Fruit fly (Drosophila melanogaster) whole organism, embryonic: ENCODE measurements around the gene CG14657.

ENCODE experiments used
- CG10267 ChIP-seq: fragments of 200-800 bp; sonication (Bioruptor generic); optimal IDR thresholded peaks from 2 replicates; lab custom pipeline; 2018; ENCODE audit warnings: missing biosample characterization, mild to moderate bottlenecking, missing genetic modification characterization, moderate library complexity
- CG12155 ChIP-seq: fragments of 200-800 bp; sonication (Bioruptor generic); optimal IDR thresholded peaks from 3 replicates; lab custom pipeline; 2016; ENCODE audit warnings: missing biosample characterization, missing genetic modification characterization
- CG13123 ChIP-seq: fragments of 200-800 bp; sonication (Bioruptor generic); optimal IDR thresholded peaks from 2 replicates; lab custom pipeline; 2016; ENCODE audit warnings: missing biosample characterization, missing genetic modification characterization
- CG14965 ChIP-seq: fragments of 200-800 bp; sonication (Bioruptor generic); optimal IDR thresholded peaks from 2 replicates; lab custom pipeline; 2016; ENCODE audit warnings: missing biosample characterization, missing genetic modification characterization, borderline replicate concordance
- CG17359 ChIP-seq: fragments of 200-800 bp; sonication (Bioruptor generic); optimal IDR thresholded peaks from 3 replicates; lab custom pipeline; 2018; ENCODE audit warnings: missing biosample characterization, mild to moderate bottlenecking, missing genetic modification characterization, moderate library complexity
- CG2678 ChIP-seq: fragments of 200-800 bp; sonication (Bioruptor generic); optimal IDR thresholded peaks from 3 replicates; lab custom pipeline; 2019; ENCODE audit warnings: missing biosample characterization, mild to moderate bottlenecking, missing genetic modification characterization, moderate library complexity
- CG2712 ChIP-seq: fragments of 200-800 bp; optimal IDR thresholded peaks from 3 replicates; lab custom pipeline; 2019; ENCODE audit warnings: missing biosample characterization, mild to moderate bottlenecking, missing genetic modification characterization, moderate library complexity
- CG3995 ChIP-seq: fragments of 200-800 bp; sonication (Bioruptor generic); optimal IDR thresholded peaks from 3 replicates; lab custom pipeline; 2016; ENCODE audit warnings: missing biosample characterization, missing genetic modification characterization
- CG4617 ChIP-seq: fragments of 200-800 bp; sonication (Bioruptor generic); optimal IDR thresholded peaks from 3 replicates; lab custom pipeline; 2016; ENCODE audit warnings: missing biosample characterization, missing genetic modification characterization, borderline replicate concordance
- CG5245 ChIP-seq: fragments of 200-800 bp; sonication (Bioruptor generic); optimal IDR thresholded peaks from 3 replicates; lab custom pipeline; 2016; ENCODE audit warnings: missing biosample characterization, missing genetic modification characterization
- CG7963 ChIP-seq: fragments of 200-800 bp; sonication (Bioruptor generic); IDR thresholded peaks from 3 replicates; pipeline ENCODE4 v1.3.6; 2022; ENCODE audit warnings: missing biosample characterization, missing genetic modification characterization; ENCODE audit not compliant: partially characterized antibody
- CG8478 ChIP-seq: fragments of >200 bp; optimal IDR thresholded peaks from 2 replicates; lab custom pipeline; 2018
- CHES-1-like ChIP-seq: fragments of 200-800 bp; sonication (Bioruptor generic); optimal IDR thresholded peaks from 2 replicates; lab custom pipeline; 2016; ENCODE audit warnings: missing biosample characterization, missing genetic modification characterization
- CkIIα-i1 ChIP-seq: fragments of 200-800 bp; sonication (Bioruptor generic); IDR thresholded peaks from 2 replicates; pipeline ENCODE4 v1.3.6; 2022; ENCODE audit warnings: missing biosample characterization, missing genetic modification characterization
- Dbx ChIP-seq: fragments of 200-800 bp; sonication (Bioruptor generic); IDR thresholded peaks from 3 replicates; pipeline ENCODE4 v1.3.6; 2022; ENCODE audit warnings: missing biosample characterization, missing genetic modification characterization
- Doc3 ChIP-seq: fragments of 200-800 bp; sonication (Bioruptor generic); IDR thresholded peaks from 3 replicates; pipeline ENCODE4 v1.3.6; 2022; ENCODE audit warnings: missing biosample characterization, missing genetic modification characterization; ENCODE audit not compliant: partially characterized antibody
- Fer3 ChIP-seq: fragments of 200-800 bp; sonication (Bioruptor generic); optimal IDR thresholded peaks from 2 replicates; lab custom pipeline; 2018; ENCODE audit warnings: missing biosample characterization, mild to moderate bottlenecking, missing genetic modification characterization, moderate library complexity
- Gsc ChIP-seq: fragments of 200-800 bp; sonication (Bioruptor generic); IDR thresholded peaks from 2 replicates; pipeline ENCODE4 v1.3.6; 2022; ENCODE audit warnings: missing biosample characterization, missing genetic modification characterization
- Hr3 ChIP-seq: fragments of 200-800 bp; sonication (Bioruptor generic); optimal IDR thresholded peaks from 3 replicates; lab custom pipeline; 2016; ENCODE audit warnings: missing biosample characterization, missing genetic modification characterization
- Max ChIP-seq: fragments of 200-800 bp; sonication (Bioruptor generic); optimal IDR thresholded peaks from 2 replicates; lab custom pipeline; 2016; ENCODE audit warnings: missing biosample characterization, mild to moderate bottlenecking, missing genetic modification characterization
- NfI ChIP-seq: fragments of 200-800 bp; sonication (Bioruptor generic); optimal IDR thresholded peaks from 3 replicates; lab custom pipeline; 2018; ENCODE audit warnings: missing biosample characterization, mild to moderate bottlenecking, missing genetic modification characterization, moderate library complexity
- Sin3A ChIP-seq: fragments of >200 bp; optimal IDR thresholded peaks from 2 replicates; lab custom pipeline; 2018
- Spps ChIP-seq: fragments of 200-800 bp; sonication (Bioruptor generic); optimal IDR thresholded peaks from 2 replicates; lab custom pipeline; 2018; ENCODE audit warnings: missing biosample characterization, mild to moderate bottlenecking, missing genetic modification characterization
- al ChIP-seq: fragments of 200-800 bp; sonication (Bioruptor generic); IDR thresholded peaks from 2 replicates; pipeline ENCODE4 v1.3.6; 2022; ENCODE audit warnings: missing biosample characterization, missing genetic modification characterization
- bbx ChIP-seq: fragments of 200-800 bp; sonication (Bioruptor generic); IDR thresholded peaks from 2 replicates; pipeline ENCODE4 v1.3.6; 2022; ENCODE audit warnings: missing biosample characterization, missing genetic modification characterization; ENCODE audit not compliant: partially characterized antibody
- cas ChIP-seq: fragments of 200-800 bp; sonication (Bioruptor generic); IDR thresholded peaks from 2 replicates; pipeline ENCODE4 v1.3.6; 2022; ENCODE audit warnings: missing biosample characterization, missing genetic modification characterization
- cato ChIP-seq: fragments of 200-800 bp; sonication (Bioruptor generic); optimal IDR thresholded peaks from 2 replicates; lab custom pipeline; 2016; ENCODE audit warnings: missing biosample characterization, missing genetic modification characterization, borderline replicate concordance
- chinmo ChIP-seq: fragments of 200-800 bp; sonication (Bioruptor generic); IDR thresholded peaks from 4 replicates; pipeline ENCODE4 v1.3.6; 2022; ENCODE audit warnings: missing biosample characterization, missing genetic modification characterization; ENCODE audit not compliant: partially characterized antibody
- chm ChIP-seq: fragments of 200-800 bp; sonication (Bioruptor generic); IDR thresholded peaks from 2 replicates; pipeline ENCODE4 v1.3.6; 2022; ENCODE audit warnings: missing biosample characterization, missing genetic modification characterization
- croc ChIP-seq: fragments of 200-800 bp; sonication (Bioruptor generic); conservative IDR thresholded peaks from 3 replicates; pipeline ENCODE4 v1.3.6; 2022; ENCODE audit warnings: missing biosample characterization, missing genetic modification characterization
- da ChIP-seq: fragments of 200-800 bp; sonication (Bioruptor generic); optimal IDR thresholded peaks from 2 replicates; lab custom pipeline; 2016; ENCODE audit warnings: missing biosample characterization, missing genetic modification characterization
- danr ChIP-seq: fragments of 200-800 bp; sonication (Bioruptor generic); IDR thresholded peaks from 2 replicates; pipeline ENCODE4 v1.3.6; 2022; ENCODE audit warnings: missing biosample characterization, missing genetic modification characterization
- fd96Cb ChIP-seq: fragments of 200-800 bp; sonication (Bioruptor generic); optimal IDR thresholded peaks from 2 replicates; lab custom pipeline; 2018; ENCODE audit warnings: missing biosample characterization, mild to moderate bottlenecking, missing genetic modification characterization, moderate library complexity
- gem ChIP-seq: fragments of 200-800 bp; sonication (Bioruptor generic); optimal IDR thresholded peaks from 2 replicates; lab custom pipeline; 2019; ENCODE audit warnings: missing biosample characterization, mild to moderate bottlenecking, missing genetic modification characterization, moderate library complexity
- h ChIP-seq: fragments of >200 bp; optimal IDR thresholded peaks from 2 replicates; lab custom pipeline; 2017
- ind ChIP-seq: fragments of 200-800 bp; sonication (Bioruptor generic); optimal IDR thresholded peaks from 3 replicates; lab custom pipeline; 2016; ENCODE audit warnings: missing biosample characterization, missing genetic modification characterization
- luna ChIP-seq: fragments of 200-800 bp; sonication (Bioruptor generic); optimal IDR thresholded peaks from 2 replicates; lab custom pipeline; 2016; ENCODE audit warnings: missing biosample characterization, missing genetic modification characterization
- nau ChIP-seq: fragments of 200-800 bp; sonication (Bioruptor generic); optimal IDR thresholded peaks from 3 replicates; lab custom pipeline; 2017; ENCODE audit warnings: missing biosample characterization, mild to moderate bottlenecking, missing genetic modification characterization, missing genetic modification reagents
- nerfin-1 ChIP-seq: fragments of 200-800 bp; sonication (Bioruptor generic); optimal IDR thresholded peaks from 3 replicates; lab custom pipeline; 2019; ENCODE audit warnings: missing biosample characterization, mild to moderate bottlenecking, missing genetic modification characterization, moderate library complexity
- odd ChIP-seq: fragments of 200-800 bp; sonication (Bioruptor generic); optimal IDR thresholded peaks from 2 replicates; lab custom pipeline; 2017; ENCODE audit warnings: missing biosample characterization, mild to moderate bottlenecking, missing genetic modification characterization
- pnt ChIP-seq: fragments of 200-800 bp; sonication (Bioruptor generic); optimal IDR thresholded peaks from 3 replicates; lab custom pipeline; 2016; ENCODE audit warnings: missing biosample characterization, missing genetic modification characterization
- ranshi ChIP-seq: fragments of 200-800 bp; sonication (Bioruptor generic); IDR thresholded peaks from 2 replicates; pipeline ENCODE4 v1.3.6; 2022; ENCODE audit warnings: missing biosample characterization, missing genetic modification characterization
- row ChIP-seq: fragments of 200-800 bp; sonication (Bioruptor generic); IDR thresholded peaks from 3 replicates; pipeline ENCODE4 v1.3.6; 2022; ENCODE audit warnings: missing biosample characterization, missing genetic modification characterization
- scrt ChIP-seq: fragments of 200-800 bp; sonication (Bioruptor generic); optimal IDR thresholded peaks from 2 replicates; lab custom pipeline; 2018; ENCODE audit warnings: missing biosample characterization, mild to moderate bottlenecking, missing genetic modification characterization, moderate library complexity
- slou ChIP-seq: fragments of 200-800 bp; sonication (Bioruptor generic); optimal IDR thresholded peaks from 3 replicates; lab custom pipeline; 2016; ENCODE audit warnings: missing biosample characterization, missing genetic modification characterization
- so ChIP-seq: fragments of 200-800 bp; sonication (Bioruptor generic); IDR thresholded peaks from 3 replicates; pipeline ENCODE4 v1.3.6; 2022; ENCODE audit warnings: missing biosample characterization, missing genetic modification characterization
- stwl ChIP-seq: fragments of 200-800 bp; sonication (Bioruptor generic); optimal IDR thresholded peaks from 3 replicates; lab custom pipeline; 2018; ENCODE audit warnings: missing biosample characterization, mild to moderate bottlenecking, missing genetic modification characterization, moderate library complexity
- tgo ChIP-seq: fragments of 200-800 bp; sonication (Bioruptor generic); IDR thresholded peaks from 3 replicates; pipeline ENCODE4 v1.3.6; 2022; ENCODE audit warnings: missing biosample characterization, missing genetic modification characterization
- tin ChIP-seq: fragments of 200-800 bp; sonication (Bioruptor generic); optimal IDR thresholded peaks from 3 replicates; lab custom pipeline; 2016; ENCODE audit warnings: missing biosample characterization, missing genetic modification characterization
- ttk ChIP-seq: fragments of 200-800 bp; sonication (Bioruptor generic); IDR thresholded peaks from 2 replicates; pipeline ENCODE4 v2.1.2; 2022; ENCODE audit warnings: missing biosample characterization, missing genetic modification characterization
- zen2 ChIP-seq: fragments of 200-800 bp; sonication (Bioruptor generic); IDR thresholded peaks from 3 replicates; pipeline ENCODE4 v1.3.6; 2022; ENCODE audit warnings: missing biosample characterization, missing genetic modification characterization; ENCODE audit not compliant: partially characterized antibody

The CG14657 gene

dm6 chr3R:4813172-4813716 lies 8.0 kb downstream of the CG14657 start (continued):
- peak; percentile 54 for TF ChIP-seq ranshi
- TF ChIP-seq CkIIα-i1, result no peak
- TF ChIP-seq CHES-1-like (GFP tag; lab: Kevin White, UChicago), result peak; percentile 28
- no peak for TF ChIP-seq luna
- peak; percentile 71 for TF ChIP-seq bbx
- TF ChIP-seq CG13123 (GFP tag; lab: Kevin White, UChicago), result peak; percentile 61
- TF ChIP-seq NfI (GFP tag; lab: Kevin White, UChicago), result peak; percentile 33
- no peak for TF ChIP-seq Gsc (GFP tag; lab: Robert Waterston, UW)
- peak; percentile 70 for TF ChIP-seq CG17359 (tag; lab: Kevin White, UChicago)
- peak; percentile 66 for TF ChIP-seq gem (tag; lab: Kevin White, UChicago)
- TF ChIP-seq row (GFP tag; lab: Robert Waterston, UW), result peak; percentile 92
- TF ChIP-seq Hr3, result peak; percentile 55
- 0 out of 4 replicates have a peak, but pooled peaks have one; percentile 66 for TF ChIP-seq chinmo (GFP tag; lab: Robert Waterston, UW)
- TF ChIP-seq tgo (GFP tag; lab: Robert Waterston, UW), result 0 out of 3 replicates have a peak, but pooled peaks have one; percentile 39
- TF ChIP-seq CG7963 (GFP tag; lab: Robert Waterston, UW), result peak; percentile 51; the same call in 1 of the 3 replicates
- TF ChIP-seq h (lab: Kevin White, UChicago), result no peak
- TF ChIP-seq nau (GFP tag; lab: Kevin White, UChicago), result peak; percentile 85
- TF ChIP-seq chm (GFP tag; lab: Robert Waterston, UW), result peak; percentile 79
- TF ChIP-seq al (GFP tag; lab: Robert Waterston, UW), result no peak
- TF ChIP-seq CG5245 (GFP tag; lab: Kevin White, UChicago), result peak; percentile 7
- no peak for TF ChIP-seq da
- TF ChIP-seq cato, result peak; percentile 1
- TF ChIP-seq Fer3 (tag; lab: Kevin White, UChicago), result peak; percentile 50
- peak; percentile 54; the same call in 2 of the 3 replicates for TF ChIP-seq so
- peak; percentile 68 for TF ChIP-seq Spps (tag; lab: Kevin White, UChicago)
- peak; percentile 50; the same call in 1 of the 3 replicates for TF ChIP-seq Doc3 (GFP tag; lab: Robert Waterston, UW)
- peak; percentile 43; the same call in 1 of the 2 replicates for TF ChIP-seq cas
- peak; percentile 84 for TF ChIP-seq nerfin-1
- TF ChIP-seq ttk (GFP tag; lab: Robert Waterston, UW), result no peak
- TF ChIP-seq CG2712, result peak; percentile 71
- TF ChIP-seq CG3995 (GFP tag; lab: Kevin White, UChicago), result peak; percentile 26
- TF ChIP-seq ind (GFP tag; lab: Kevin White, UChicago), result peak; percentile 30
- TF ChIP-seq pnt (GFP tag; lab: Kevin White, UChicago), result no peak
- no peak for TF ChIP-seq CG2678 (tag; lab: Kevin White, UChicago)
- TF ChIP-seq CG4617 (GFP tag; lab: Kevin White, UChicago), result peak; percentile 41
- no peak for TF ChIP-seq danr
- TF ChIP-seq CG10267 (tag; lab: Kevin White, UChicago), result peak; percentile 48
- peak; percentile 42 for TF ChIP-seq tin (GFP tag; lab: Kevin White, UChicago)
- TF ChIP-seq Sin3A (lab: Kevin White, UChicago), result peak; percentile 38
- peak; percentile 81 for TF ChIP-seq odd
- no peak for TF ChIP-seq slou
- TF ChIP-seq zen2, result no peak
- TF ChIP-seq stwl (tag; lab: Kevin White, UChicago), result peak; percentile 39
- TF ChIP-seq scrt (GFP tag; lab: Kevin White, UChicago), result peak; percentile 55
- TF ChIP-seq CG14965, result no peak
- peak; percentile 32 for TF ChIP-seq CG12155 (GFP tag; lab: Kevin White, UChicago)
- peak; percentile 70; the same call in 2 of the 3 replicates for TF ChIP-seq Dbx (GFP tag; lab: Robert Waterston, UW)
- TF ChIP-seq CG8478 (lab: Kevin White, UChicago), result no peak
- peak; percentile 18 for TF ChIP-seq Max
- TF ChIP-seq fd96Cb (tag; lab: Kevin White, UChicago), result peak; percentile 33
- peak; percentile 43 for TF ChIP-seq croc (GFP tag; lab: Robert Waterston, UW)
